Fruit fly (Drosophila melanogaster) whole organism, larva: Measurements from ENCODE around the gene CG33307.

Experiments used
- noc ChIP-seq: fragments of 200-800 bp; sonication (Bioruptor generic); optimal IDR thresholded peaks from 3 replicates; lab custom pipeline; 2019; ENCODE audit warnings: missing biosample characterization, mild to moderate bottlenecking, missing genetic modification characterization, moderate library complexity

The CG33307 gene

dm6 chr2L:13841508-13841907 is at the start of gene CG33307:
Gene CG33307 (minus strand): TSS chr2L:13841520.
- TF ChIP-seq noc (tag; lab: Kevin White, UChicago): peak; percentile 61

- no peak for TF ChIP-seq noc (tag; lab: Kevin White, UChicago)
Observed at dm6 chr2L:13889934-13890333, 48.6 kb upstream of the CG33307 start.

- TF ChIP-seq noc (tag; lab: Kevin White, UChicago): no peak
Observed at dm6 chr2L:13886326-13887073, 45.2 kb upstream of the CG33307 start.

dm6 chr2L:13884678-13885303 is 43.5 kb upstream of the CG33307 start:
- TF ChIP-seq noc (tag; lab: Kevin White, UChicago): no peak

- TF ChIP-seq noc (tag; lab: Kevin White, UChicago): no peak
Observed at dm6 chr2L:13884063-13884656, 42.8 kb upstream of the CG33307 start.

dm6 chr2L:13881939-13882338 is 40.6 kb upstream of the CG33307 start:
- peak; percentile 83 for TF ChIP-seq noc (tag; lab: Kevin White, UChicago)

DNA sequence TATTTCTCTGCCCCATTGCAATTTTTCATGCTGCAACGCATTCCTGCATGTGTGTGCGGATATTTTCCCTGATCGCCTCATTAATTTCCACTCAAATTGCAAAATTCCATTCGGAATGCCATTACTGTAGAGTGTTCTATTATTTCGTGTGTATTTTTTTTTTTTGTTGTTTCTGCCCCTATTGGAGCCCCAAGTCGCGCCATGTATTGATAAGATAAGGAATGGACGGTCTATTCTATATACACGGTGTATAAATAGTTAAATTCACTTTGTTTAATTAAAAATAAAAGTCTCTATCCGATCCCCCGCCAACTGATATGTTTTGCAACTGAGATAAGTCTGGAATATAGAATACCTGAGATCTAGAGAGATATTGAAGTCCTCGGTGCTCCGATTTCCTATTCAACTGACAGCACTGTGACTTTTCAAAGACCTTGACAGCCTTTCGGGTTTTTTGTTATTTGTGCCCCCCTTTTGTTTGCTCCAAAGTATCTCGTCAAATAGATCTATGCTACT is 40.1 kb upstream of the CG33307 start:
- no peak for TF ChIP-seq noc (tag; lab: Kevin White, UChicago)

DNA sequence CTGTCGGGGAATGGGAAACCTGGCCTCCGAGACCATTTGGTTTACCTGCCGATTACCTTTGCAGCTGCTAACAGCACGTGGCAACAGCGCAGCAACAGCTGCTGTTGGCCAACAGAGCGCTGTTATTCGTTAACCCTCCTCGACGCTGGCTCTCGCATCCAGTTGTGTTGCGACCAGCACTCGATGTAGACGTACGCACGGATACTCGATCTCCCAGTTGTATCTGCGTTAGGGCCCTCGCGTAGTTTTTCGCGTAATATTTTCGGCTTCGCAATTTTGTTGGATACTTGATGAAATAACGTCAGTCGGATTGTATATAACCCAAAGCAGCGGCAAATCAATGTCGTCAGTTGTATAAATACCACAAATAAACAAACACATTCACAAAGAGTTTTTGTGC is 37.5 kb upstream of the CG33307 start:
- TF ChIP-seq noc (tag; lab: Kevin White, UChicago): peak; percentile 31

- no peak for TF ChIP-seq noc (tag; lab: Kevin White, UChicago)
Observed at dm6 chr2L:13877934-13878580, 36.7 kb upstream of the CG33307 start.

DNA sequence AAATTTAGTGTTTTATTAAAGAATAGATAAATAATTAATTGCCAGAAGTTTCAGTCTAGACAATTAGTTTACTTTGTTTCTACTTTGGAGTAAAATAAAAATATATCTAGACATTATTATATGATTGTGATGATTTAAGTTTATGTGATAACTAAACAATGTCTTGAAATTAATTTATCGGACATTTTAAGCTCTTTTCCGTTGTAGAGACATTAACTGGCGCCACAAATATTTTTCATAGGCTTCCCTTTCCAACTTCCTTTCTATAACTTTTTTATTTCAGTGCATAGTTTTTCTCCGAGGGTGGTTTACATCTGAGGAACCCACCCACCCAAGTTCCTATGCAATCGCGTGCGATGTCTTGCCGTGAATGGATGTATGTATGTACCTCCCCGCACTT is 35.4 kb upstream of the CG33307 start:
- no peak for TF ChIP-seq noc (tag; lab: Kevin White, UChicago)

- TF ChIP-seq noc (tag; lab: Kevin White, UChicago): no peak
Observed at dm6 chr2L:13873147-13873546, 31.8 kb upstream of the CG33307 start.

- no peak for TF ChIP-seq noc (tag; lab: Kevin White, UChicago)
Observed at dm6 chr2L:13869400-13869799, 28.1 kb upstream of the CG33307 start.

DNA sequence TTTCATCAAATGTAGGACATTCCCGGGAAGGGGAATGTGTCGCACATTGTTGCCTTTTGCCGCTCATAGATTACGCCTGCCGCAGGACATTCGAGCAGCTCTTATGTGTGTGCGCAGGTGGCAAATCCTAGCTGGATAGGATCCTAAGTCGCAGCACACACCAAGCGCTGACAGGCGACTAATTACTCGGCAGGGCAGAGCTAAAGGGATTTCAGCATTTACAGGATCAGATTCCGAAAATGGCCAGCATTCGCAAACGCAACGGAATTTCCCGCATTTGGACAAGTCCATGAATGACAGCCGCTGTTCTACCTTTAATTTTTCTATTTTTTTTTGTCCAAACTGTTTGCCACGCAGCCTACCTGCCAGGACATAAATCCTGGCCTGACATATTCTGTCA is 26.3 kb upstream of the CG33307 start:
- no peak for TF ChIP-seq noc (tag; lab: Kevin White, UChicago)

DNA sequence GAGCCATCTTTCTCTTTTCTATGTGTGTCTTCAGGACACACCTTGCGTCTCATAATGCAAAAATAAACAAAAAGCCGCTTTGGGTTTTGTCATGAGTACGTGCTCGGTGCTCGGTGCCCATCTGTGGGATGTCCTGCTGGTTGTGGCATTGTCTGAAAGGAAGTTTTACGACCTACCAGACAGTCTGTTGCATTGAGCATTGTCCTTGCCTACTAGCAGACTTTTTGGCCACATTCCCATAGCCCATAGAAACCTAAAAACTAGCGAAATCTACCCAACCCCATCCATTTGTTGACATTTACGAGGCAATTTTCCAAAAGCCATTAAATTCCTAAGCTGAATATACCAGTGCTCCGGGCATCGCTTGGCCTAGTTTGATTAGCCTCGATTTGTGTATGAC is 9.8 kb upstream of the CG33307 start:
- TF ChIP-seq noc (tag; lab: Kevin White, UChicago): no peak

DNA sequence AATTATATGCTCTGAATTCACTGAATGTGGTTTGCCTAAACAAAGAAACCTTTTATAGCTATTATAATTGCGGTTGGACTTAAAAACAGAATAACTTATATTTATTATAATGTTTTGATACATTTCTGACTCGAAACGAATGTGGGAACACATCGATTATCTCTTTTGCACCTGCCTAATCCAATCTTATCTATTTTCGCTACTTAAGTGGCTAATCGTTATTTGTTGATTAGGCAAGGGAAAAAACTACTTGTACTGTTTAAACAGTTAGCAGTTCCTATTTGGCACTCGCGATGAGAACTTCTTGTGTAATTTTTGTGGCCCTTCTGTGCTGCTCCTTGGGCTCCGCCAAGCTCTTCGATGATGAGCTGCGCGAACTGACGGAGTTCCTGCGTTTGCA is 7.8 kb upstream of the CG33307 start, which contains the start of gene CG7968:
CG7968 (plus strand) TSS at position 276 of the 400 bp plus-strand sequence.
- TF ChIP-seq noc (tag; lab: Kevin White, UChicago): no peak

DNA sequence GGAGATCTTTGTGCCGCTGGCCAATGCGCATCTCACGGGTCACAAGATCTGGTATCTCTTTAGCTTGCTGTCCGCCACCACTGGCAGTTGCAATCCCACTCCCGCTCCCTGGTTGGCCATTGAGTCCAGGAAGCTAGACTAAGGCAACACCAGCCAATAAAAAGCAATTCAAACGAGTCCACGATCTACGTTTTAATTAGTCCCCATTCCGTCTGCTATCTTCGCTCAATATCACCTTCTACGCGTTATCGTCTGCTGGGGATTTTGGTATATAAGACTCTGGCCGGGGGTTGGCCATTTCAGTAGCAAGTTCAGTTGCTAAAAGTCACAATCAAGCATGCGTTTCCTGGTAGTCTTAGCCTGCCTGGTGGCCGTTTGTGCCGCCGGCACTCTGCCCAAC is 6.3 kb upstream of the CG33307 start, which contains the start of gene CG7953:
CG7953 (plus strand) TSS at position 301 of the 400 bp plus-strand sequence.
- TF ChIP-seq noc (tag; lab: Kevin White, UChicago): no peak
